Fruit fly (Drosophila melanogaster): Measurements from ENCODE around the gene CG31709.

The CG31709 gene

DNA sequence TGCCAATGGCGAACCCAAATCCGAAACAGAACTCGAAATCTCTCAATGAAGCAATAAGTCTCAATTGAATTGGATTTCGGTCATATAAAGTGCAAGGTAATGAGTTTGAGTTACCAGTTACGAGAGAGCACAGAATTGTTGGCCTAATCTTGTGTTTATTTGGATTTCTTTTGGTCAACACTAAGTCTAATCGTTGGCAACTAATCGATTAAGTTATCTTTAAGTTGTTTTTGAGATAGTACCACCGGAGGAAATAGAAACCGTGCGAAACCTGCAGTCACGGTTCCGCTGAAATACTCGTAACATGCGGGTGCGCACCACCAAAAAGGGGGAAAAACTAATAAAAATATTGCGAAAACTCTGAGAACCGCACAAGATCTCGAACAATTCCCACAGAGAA is 9.7 kb upstream of the CG31709 start, which contains the start of gene CG3841:
Gene CG3841 (plus strand): TSS at position 301 of the 400 bp plus-strand sequence.
- TF ChIP-seq CG11617 (GFP tag; optimal IDR thresholded peaks at IDR 0.05) (no peak), cic (GFP tag; optimal IDR thresholded peaks at IDR 0.05) (no peak), CG33017 (tag; optimal IDR thresholded peaks at IDR 0.05) (no peak), toe (GFP tag; optimal IDR thresholded peaks at IDR 0.05) (no peak), ovo (GFP tag; optimal IDR thresholded peaks at IDR 0.05) (no peak), cnc (optimal IDR thresholded peaks at IDR 0.05) (no peak), kay (GFP tag; ENCODE audit: borderline replicate concordance) (no peak), pad (GFP tag; optimal IDR thresholded peaks at IDR 0.05) (no peak)

DNA sequence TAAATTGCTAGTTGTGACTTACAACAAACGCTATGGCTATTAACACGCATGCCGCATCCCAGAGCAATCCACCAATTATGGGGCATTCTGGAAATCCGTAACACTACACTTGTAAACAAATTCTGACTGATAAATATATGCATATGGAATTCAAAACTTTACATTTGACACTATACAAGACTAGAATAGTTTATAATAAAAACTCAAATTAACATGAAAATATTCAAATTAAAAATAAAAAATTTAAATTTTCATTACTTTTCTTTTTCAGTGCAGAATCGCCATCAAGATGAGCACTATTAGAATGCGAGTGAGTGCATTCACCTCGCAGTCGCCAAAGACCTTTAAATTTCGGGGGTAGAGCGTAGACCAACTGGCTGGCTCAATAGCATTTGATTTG is 6.5 kb upstream of the CG31709 start:
- TF ChIP-seq Mnt (GFP tag; optimal IDR thresholded peaks at IDR 0.05) (no peak), kay (GFP tag; ENCODE audit: borderline replicate concordance) (no peak), CG5204 (GFP tag; optimal IDR thresholded peaks at IDR 0.05) (no peak), bab1 (GFP tag; optimal IDR thresholded peaks at IDR 0.05) (no peak), cnc (optimal IDR thresholded peaks at IDR 0.05) (no peak), CG7045 (GFP tag; optimal IDR thresholded peaks at IDR 0.05) (no peak), Hr96 (GFP tag; optimal IDR thresholded peaks at IDR 0.05) (no peak), CG33017 (tag; optimal IDR thresholded peaks at IDR 0.05) (no peak), CG14711 (tag; optimal IDR thresholded peaks at IDR 0.05) (no peak)

DNA sequence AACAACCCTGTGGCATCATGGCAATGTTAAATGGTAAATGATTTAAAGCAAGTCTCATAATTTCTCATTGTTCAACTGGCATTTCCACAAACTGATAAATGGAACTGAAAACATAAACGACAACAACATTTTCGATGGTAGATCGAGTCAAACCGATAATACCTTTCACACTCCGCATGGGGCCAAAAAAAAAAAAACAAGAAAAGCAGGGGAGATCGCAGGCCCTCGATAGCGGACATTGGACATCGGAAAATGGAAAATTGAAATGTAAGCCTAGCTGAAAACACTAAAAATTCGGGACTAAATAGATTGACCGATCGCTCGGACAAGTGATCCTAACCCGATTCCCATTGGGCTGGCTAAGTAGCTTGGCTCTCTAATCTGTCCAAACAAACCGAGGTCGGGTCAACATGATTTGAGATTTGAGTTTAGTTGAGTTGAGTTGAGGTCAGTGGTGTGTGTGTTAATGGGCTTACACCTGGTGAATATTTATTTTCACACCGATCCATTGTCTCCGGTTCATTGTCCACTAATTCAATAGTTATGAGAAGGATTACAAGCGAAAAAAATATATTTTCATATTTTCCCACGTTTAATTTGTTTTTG is 4.8 kb upstream of the CG31709 start:
- TF ChIP-seq bab1 (GFP tag; optimal IDR thresholded peaks at IDR 0.05): no peak

DNA sequence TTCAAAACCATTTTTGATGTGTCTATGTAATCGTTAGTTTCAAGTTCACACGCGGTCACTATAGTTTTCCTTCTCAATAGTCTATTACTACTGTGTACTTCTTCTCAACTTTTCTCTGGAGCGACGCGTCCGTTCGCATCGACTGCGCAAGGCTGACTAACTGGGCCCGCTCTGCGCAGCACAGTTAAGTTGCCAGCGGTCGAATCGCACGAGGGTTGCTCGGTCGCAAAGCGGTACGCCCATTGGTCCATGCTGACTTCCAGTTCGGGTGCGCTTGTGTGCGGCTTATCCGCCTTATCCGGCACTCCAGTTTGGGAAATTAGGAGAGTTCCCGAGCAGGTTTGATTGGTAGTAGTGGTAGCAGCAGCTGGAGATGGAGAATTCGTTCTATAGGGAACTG is 2.1 kb upstream of the CG31709 start, which contains the start of gene gcm:
Gene gcm (minus strand): TSS at position 164 of the 400 bp plus-strand sequence.
- no peak for TF ChIP-seq pad (GFP tag; optimal IDR thresholded peaks at IDR 0.05)
- TF ChIP-seq cic (GFP tag; optimal IDR thresholded peaks at IDR 0.05): no peak
- TF ChIP-seq tj (GFP tag; optimal IDR thresholded peaks at IDR 0.05): no peak
- TF ChIP-seq CG7045 (GFP tag; optimal IDR thresholded peaks at IDR 0.05): no peak
- no peak for TF ChIP-seq CG7101 (tag; optimal IDR thresholded peaks at IDR 0.05)
- no peak for TF ChIP-seq Mnt (GFP tag; optimal IDR thresholded peaks at IDR 0.05)
- TF ChIP-seq cnc (optimal IDR thresholded peaks at IDR 0.05): no peak
- TF ChIP-seq CG14711 (tag; optimal IDR thresholded peaks at IDR 0.05): no peak
- TF ChIP-seq Clk (GFP tag; optimal IDR thresholded peaks at IDR 0.05): no peak
- no peak for TF ChIP-seq CG11617 (GFP tag; optimal IDR thresholded peaks at IDR 0.05)
- TF ChIP-seq toe (GFP tag; optimal IDR thresholded peaks at IDR 0.05): no peak
- no peak for TF ChIP-seq CG33017 (tag; optimal IDR thresholded peaks at IDR 0.05)
- no peak for TF ChIP-seq CG12768 (GFP tag; optimal IDR thresholded peaks at IDR 0.05)
- TF ChIP-seq CG5204 (GFP tag; optimal IDR thresholded peaks at IDR 0.05): no peak

DNA sequence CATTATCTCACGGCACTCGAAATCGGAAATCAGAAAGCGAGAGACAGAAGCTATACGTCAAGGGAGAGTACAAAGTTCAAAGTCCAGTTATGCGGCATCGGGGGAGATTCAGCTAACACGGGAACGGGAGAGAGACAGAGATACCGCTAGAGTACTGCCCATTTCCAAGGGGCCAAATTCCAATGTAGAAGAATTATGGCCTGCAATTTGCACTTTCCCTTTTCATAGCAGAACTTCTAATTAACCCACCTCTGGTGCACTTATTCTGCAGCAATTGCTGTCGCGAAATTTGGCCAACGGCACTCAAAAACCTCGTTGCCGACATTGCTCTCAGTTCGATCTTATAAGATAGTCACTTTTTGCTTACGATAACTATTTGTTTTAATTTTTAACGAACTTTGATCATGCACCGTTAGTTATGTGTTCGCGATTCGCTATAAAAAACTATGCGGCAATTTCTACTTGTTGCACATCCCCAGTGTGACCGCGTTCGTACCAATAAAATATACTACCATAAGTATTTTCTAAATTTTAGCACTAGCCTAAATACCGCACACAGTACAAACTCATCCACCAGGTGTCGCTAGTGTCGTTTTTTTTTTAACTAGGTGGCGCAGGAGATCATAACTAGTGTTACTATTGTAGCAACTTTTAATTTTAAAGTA is 3.0 kb downstream of the CG31709 start, which contains the start of gene Mtpalpha:
Gene Mtpalpha (minus strand): TSS at position 501 of the 665 bp plus-strand sequence.
- peak; percentile 79 for TF ChIP-seq kay (GFP tag; ENCODE audit: borderline replicate concordance)
- TF ChIP-seq CG5204 (GFP tag; optimal IDR thresholded peaks at IDR 0.05): peak; percentile 72
- TF ChIP-seq cic (GFP tag; optimal IDR thresholded peaks at IDR 0.05): peak; percentile 36
- peak; percentile 57 for TF ChIP-seq Crg-1 (GFP tag; optimal IDR thresholded peaks at IDR 0.05)
- peak; percentile 85 for TF ChIP-seq toe (GFP tag; optimal IDR thresholded peaks at IDR 0.05)
- TF ChIP-seq CG14711 (tag; optimal IDR thresholded peaks at IDR 0.05): no peak
- peak; percentile 77 for TF ChIP-seq tj (GFP tag; optimal IDR thresholded peaks at IDR 0.05)
- TF ChIP-seq cnc (optimal IDR thresholded peaks at IDR 0.05): no peak
- peak; percentile 75 for TF ChIP-seq CG7045 (GFP tag; optimal IDR thresholded peaks at IDR 0.05)
- TF ChIP-seq pad (GFP tag; optimal IDR thresholded peaks at IDR 0.05): peak; percentile 15
- peak; percentile 98 for TF ChIP-seq CG12768 (GFP tag; optimal IDR thresholded peaks at IDR 0.05)
- TF ChIP-seq Hr96 (GFP tag; optimal IDR thresholded peaks at IDR 0.05): peak; percentile 87
- TF ChIP-seq ovo (GFP tag; optimal IDR thresholded peaks at IDR 0.05): peak; percentile 48
- TF ChIP-seq CG33017 (tag; optimal IDR thresholded peaks at IDR 0.05): peak; percentile 37
- peak; percentile 85 for TF ChIP-seq bab1 (GFP tag; optimal IDR thresholded peaks at IDR 0.05)
- peak; percentile 28 for TF ChIP-seq Mnt (GFP tag; optimal IDR thresholded peaks at IDR 0.05)
- TF ChIP-seq CG11617 (GFP tag; optimal IDR thresholded peaks at IDR 0.05): peak; percentile 84
- TF ChIP-seq CG7101 (tag; optimal IDR thresholded peaks at IDR 0.05): peak; percentile 7
- peak; percentile 35 for TF ChIP-seq CG1620 (GFP tag; optimal IDR thresholded peaks at IDR 0.05)
- TF ChIP-seq Clk (GFP tag; optimal IDR thresholded peaks at IDR 0.05): peak; percentile 57

DNA sequence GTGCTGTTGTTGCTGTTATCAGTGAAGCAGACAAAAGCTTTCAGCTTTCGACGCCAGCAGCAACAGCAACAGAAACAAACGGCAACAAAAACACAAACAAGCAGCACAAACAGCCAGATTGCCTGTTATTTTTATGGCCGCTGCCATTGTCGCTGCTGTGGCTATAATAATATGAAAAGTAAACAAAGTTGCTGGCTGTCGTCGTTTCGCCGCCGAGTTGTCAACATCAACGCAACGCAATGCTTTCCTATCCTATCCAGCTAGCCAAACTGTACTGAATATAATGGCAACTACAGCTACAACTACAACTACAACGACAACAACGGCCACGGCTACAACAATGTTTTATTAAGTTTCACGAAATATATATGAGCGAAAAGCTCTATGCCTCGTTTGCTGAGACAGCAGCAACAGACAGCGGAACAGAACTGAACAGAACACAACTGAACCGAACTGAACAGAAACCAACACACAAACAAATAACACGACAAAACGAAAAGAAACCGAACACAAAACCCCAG is 8.7 kb downstream of the CG31709 start:
- TF ChIP-seq Hr96 (GFP tag; optimal IDR thresholded peaks at IDR 0.05) (no peak), Crg-1 (GFP tag; optimal IDR thresholded peaks at IDR 0.05) (peak; percentile 64), bab1 (GFP tag; optimal IDR thresholded peaks at IDR 0.05) (peak; percentile 89), ovo (GFP tag; optimal IDR thresholded peaks at IDR 0.05) (peak; percentile 3), cnc (optimal IDR thresholded peaks at IDR 0.05) (no peak), kay (GFP tag; ENCODE audit: borderline replicate concordance) (peak; percentile 90), CG14711 (tag; optimal IDR thresholded peaks at IDR 0.05) (peak; percentile 41), CG11617 (GFP tag; optimal IDR thresholded peaks at IDR 0.05) (peak; percentile 8), CG7045 (GFP tag; optimal IDR thresholded peaks at IDR 0.05) (peak; percentile 29), tj (GFP tag; optimal IDR thresholded peaks at IDR 0.05) (peak; percentile 85), Clk (GFP tag; optimal IDR thresholded peaks at IDR 0.05) (peak; percentile 27), CG33017 (tag; optimal IDR thresholded peaks at IDR 0.05) (no peak), CG7101 (tag; optimal IDR thresholded peaks at IDR 0.05) (peak; percentile 48)

Data from whole organism, adult.